Worm (Caenorhabditis elegans): ENCODE data around the gene pink-1.

DNA sequence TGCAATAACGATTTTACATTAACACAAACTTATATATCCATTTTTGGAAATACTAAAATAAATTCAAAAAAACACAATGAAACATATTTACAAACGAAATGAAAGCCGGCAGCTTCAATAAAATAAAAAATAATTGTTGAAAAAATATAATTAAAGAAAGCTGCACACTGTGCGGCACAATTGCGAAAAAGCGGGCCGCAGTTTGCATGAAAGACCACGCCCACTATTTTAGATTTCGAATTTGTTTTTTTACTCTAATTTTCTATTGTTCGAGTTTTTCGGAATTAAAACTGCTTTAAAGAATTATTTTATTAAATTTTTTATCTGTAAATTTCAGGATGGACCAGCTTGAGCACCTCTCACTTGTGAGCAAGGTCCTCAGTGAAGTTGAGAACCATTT is 3.7 kb upstream of the pink-1 start, which contains the start of gene mog-5:
- TF ChIP-seq ztf-11 (tag; optimal IDR thresholded peaks at IDR 0.05) (no peak), lin-15B (tag; optimal IDR thresholded peaks at IDR 0.05) (no peak), ama-1 (optimal IDR thresholded peaks at IDR 0.05) (no peak), daf-12 (tag; optimal IDR thresholded peaks at IDR 0.05) (no peak), lin-39 (tag; optimal IDR thresholded peaks at IDR 0.05) (no peak), elt-3 (tag; optimal IDR thresholded peaks at IDR 0.05) (no peak), sea-2 (GFP tag; optimal IDR thresholded peaks at IDR 0.05) (no peak)
